Fruit fly (Drosophila melanogaster): ENCODE measurements around the gene skd.

skd gene

DNA sequence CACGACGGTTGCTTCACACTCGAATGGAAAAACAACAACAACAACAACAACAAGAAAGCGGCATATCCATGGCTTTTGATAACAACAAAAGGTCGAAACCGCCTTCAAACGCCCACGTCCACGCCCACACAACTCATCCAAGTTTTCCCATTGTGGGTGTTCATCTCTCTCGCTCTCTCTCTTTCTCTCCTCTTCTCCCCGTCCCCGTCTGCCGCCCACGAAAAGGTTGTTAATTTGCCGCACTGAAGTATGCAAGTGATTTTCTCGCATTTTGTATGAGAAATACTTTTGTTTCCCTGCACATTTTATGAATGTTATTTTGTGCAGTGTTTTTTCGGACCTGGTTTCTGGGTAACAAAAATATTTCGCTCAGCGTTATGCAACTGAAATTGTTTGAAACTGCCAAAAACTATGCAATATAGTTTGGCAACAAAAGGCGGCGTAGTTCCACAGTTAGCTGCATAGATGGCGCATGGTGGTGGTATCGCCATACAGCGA lies 22.2 kb upstream of the skd start (continued):
- TF ChIP-seq chn (GFP tag; optimal IDR thresholded peaks at IDR 0.05) (peak; percentile 84), CHES-1-like (GFP tag; optimal IDR thresholded peaks at IDR 0.05) (peak; percentile 49), ase (GFP tag; IDR thresholded peaks at IDR 0.05) (no peak), phol (tag; optimal IDR thresholded peaks at IDR 0.05) (no peak), Deaf1 (tag; optimal IDR thresholded peaks at IDR 0.05) (peak; percentile 1), D19A (tag; optimal IDR thresholded peaks at IDR 0.05) (no peak), CG11504 (tag; optimal IDR thresholded peaks at IDR 0.05) (peak; percentile 26), CG17328 (GFP tag; IDR thresholded peaks at IDR 0.05) (0 out of 2 replicates have a peak, but pooled peaks have one; percentile 34), ftz-f1 (GFP tag; optimal IDR thresholded peaks at IDR 0.05) (peak; percentile 51), Vsx1 (GFP tag; optimal IDR thresholded peaks at IDR 0.05) (no peak), Xbp1 (GFP tag; optimal IDR thresholded peaks at IDR 0.05) (peak; percentile 37), CG17612 (GFP tag; IDR thresholded peaks at IDR 0.05) (peak; percentile 87), chinmo (GFP tag; IDR thresholded peaks at IDR 0.05; ENCODE audit: partially characterized antibody) (peak; percentile 89; the same call in 2 of the 4 replicates), CG12299 (tag; optimal IDR thresholded peaks at IDR 0.05) (peak; percentile 23), abd-A (tag; optimal IDR thresholded peaks at IDR 0.05) (peak; percentile 38), pho (GFP tag; optimal IDR thresholded peaks at IDR 0.05) (peak; percentile 31), CG4328 (GFP tag; optimal IDR thresholded peaks at IDR 0.05) (no peak), dpn (GFP tag; optimal IDR thresholded peaks at IDR 0.05) (peak in 1 of 2 experiments; percentile 24), kni (GFP tag; optimal IDR thresholded peaks at IDR 0.05) (peak; percentile 72), dmrt11E (tag; optimal IDR thresholded peaks at IDR 0.05) (no peak), sr (GFP tag; IDR thresholded peaks at IDR 0.05) (peak; percentile 99), CG42726 (GFP tag; IDR thresholded peaks at IDR 0.05; ENCODE audit: partially characterized antibody) (peak; percentile 48; the same call in 1 of the 2 replicates), bigmax (GFP tag; optimal IDR thresholded peaks at IDR 0.05) (peak; percentile 9), CG12769 (tag; optimal IDR thresholded peaks at IDR 0.05) (peak; percentile 90), Fer1 (GFP tag; optimal IDR thresholded peaks at IDR 0.05) (peak; percentile 12), B-H2 (GFP tag; optimal IDR thresholded peaks at IDR 0.05) (peak; percentile 55), CG12236 (GFP tag; optimal IDR thresholded peaks at IDR 0.05) (no peak), fd102C (GFP tag; optimal IDR thresholded peaks at IDR 0.05) (no peak)

DNA sequence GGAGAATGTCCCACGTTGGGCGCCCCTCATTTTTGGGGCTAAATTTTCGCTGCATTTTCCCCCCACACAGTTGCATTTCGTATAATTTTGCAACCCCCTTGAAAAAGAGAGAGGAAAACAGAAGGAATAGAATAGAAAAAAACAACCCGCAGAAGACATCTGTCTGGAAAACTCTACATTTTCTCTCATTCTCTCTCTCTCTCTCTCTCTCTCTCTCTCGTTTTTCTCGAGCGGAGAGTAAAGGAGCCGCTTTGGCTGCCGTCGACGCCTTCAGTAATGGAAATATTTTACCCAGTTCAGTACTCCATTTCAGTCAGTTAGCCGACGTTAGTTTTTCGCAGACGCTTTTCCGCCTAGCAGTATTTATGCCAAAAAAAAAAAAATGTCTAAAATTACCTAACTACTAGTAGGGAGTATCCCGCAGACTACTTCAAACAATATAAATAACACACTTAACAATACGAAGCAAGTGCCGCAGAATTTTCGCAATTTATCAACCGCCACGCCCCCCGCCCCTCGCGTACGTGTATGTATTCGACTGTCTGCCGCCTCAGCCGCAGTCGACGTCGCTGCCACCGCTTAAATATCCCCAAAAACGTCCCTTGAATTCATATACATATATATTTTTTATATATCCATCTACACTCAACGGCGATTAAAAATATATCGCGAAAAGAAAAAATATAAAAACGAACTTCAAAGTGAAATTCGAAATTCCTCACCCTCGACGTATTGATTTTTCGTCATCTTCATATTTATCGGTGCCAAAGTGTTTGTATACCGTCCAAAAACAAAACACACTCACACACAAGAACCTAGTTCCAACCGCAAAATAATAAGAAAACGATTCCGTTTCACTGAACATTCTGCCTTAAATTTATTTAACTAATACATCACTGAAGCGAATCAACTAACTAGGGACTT lies 20.8 kb upstream of the skd start:
- TF ChIP-seq CG10431 (GFP tag; optimal IDR thresholded peaks at IDR 0.05) (peak; percentile 8), nerfin-1 (tag; optimal IDR thresholded peaks at IDR 0.05) (peak; percentile 25), Adf1 (GFP tag; IDR thresholded peaks at IDR 0.05) (peak; percentile 76), Max (GFP tag; optimal IDR thresholded peaks at IDR 0.05) (no peak), onecut (GFP tag; IDR thresholded peaks at IDR 0.05) (peak; percentile 61), Med (GFP tag) (peak; percentile 60), sens (GFP tag) (peak; percentile 81), Atf6 (GFP tag; IDR thresholded peaks at IDR 0.05) (no peak), pros (GFP tag; optimal IDR thresholded peaks at IDR 0.05) (peak; percentile 23), Trl (optimal IDR thresholded peaks at IDR 0.05) (peak; percentile 85 to 94), Trl (GFP tag; optimal IDR thresholded peaks at IDR 0.05) (no peak), sqz (GFP tag; optimal IDR thresholded peaks at IDR 0.05) (peak; percentile 26), CG7839 (tag; optimal IDR thresholded peaks at IDR 0.05) (no peak), Jarid2 (GFP tag; optimal IDR thresholded peaks at IDR 0.05) (peak; percentile 58), sim (GFP tag; IDR thresholded peaks at IDR 0.05) (no peak), yki (optimal IDR thresholded peaks at IDR 0.05) (peak; percentile 82), CG6683 (GFP tag; optimal IDR thresholded peaks at IDR 0.05) (no peak), prd (optimal IDR thresholded peaks at IDR 0.05) (no peak), prd (GFP tag; IDR thresholded peaks at IDR 0.05) (no peak), Asciz (GFP tag; optimal IDR thresholded peaks at IDR 0.05) (no peak), chinmo (GFP tag; IDR thresholded peaks at IDR 0.05; ENCODE audit: partially characterized antibody) (0 out of 4 replicates have a peak, but pooled peaks have one; percentile 47), CG32767 (GFP tag; IDR thresholded peaks at IDR 0.05) (peak; percentile 15; the same call in 1 of the 2 replicates)
